Worm (Caenorhabditis elegans) whole organism, L1 larva: ENCODE data around the gene C07D10.6.
A peak's percentile ranks its signal among the peaks of the same experiment; 100 is the strongest.

Experiments
- C34B4.2 ChIP-seq: sonication (generic microtip); optimal IDR thresholded peaks from 2 replicates; lab custom pipeline; 2017; ENCODE audit warnings: mild to moderate bottlenecking, missing genetic modification characterization, missing compliant biosample characterization
- F16B12.6 ChIP-seq: fragments of 150-350 bp; optimal IDR thresholded peaks from 2 replicates; lab custom pipeline; 2014; ENCODE audit warnings: missing biosample characterization, missing genetic modification characterization
- Y116A8C.19 ChIP-seq: sonication (generic microtip); optimal IDR thresholded peaks from 2 replicates; lab custom pipeline; 2016; ENCODE audit warnings: missing compliant biosample characterization, missing genetic modification characterization, borderline replicate concordance
- aha-1 ChIP-seq: fragments of 150-350 bp; optimal IDR thresholded peaks from 2 replicates; lab custom pipeline; 2014; ENCODE audit warnings: missing biosample characterization, missing genetic modification characterization
- alr-1 ChIP-seq: fragments of 200-800 bp; sonication (Bioruptor generic); optimal IDR thresholded peaks from 2 replicates; lab custom pipeline; 2018; ENCODE audit warnings: borderline replicate concordance, mild to moderate bottlenecking, missing genetic modification characterization, missing compliant biosample characterization
- blmp-1 ChIP-seq: fragments of 150-350 bp; optimal IDR thresholded peaks from 2 replicates; lab custom pipeline; 2014; ENCODE audit warnings: missing biosample characterization, missing genetic modification characterization
- ces-1 ChIP-seq: fragments of 150-350 bp; optimal IDR thresholded peaks from 2 replicates; lab custom pipeline; 2014; ENCODE audit warnings: missing biosample characterization, missing genetic modification reagents, missing genetic modification characterization
- dpl-1 ChIP-seq, 3 experiments: fragments of 150-350 bp in 2 of 3; sonication (generic microtip) in 1 of 3; optimal IDR thresholded peaks; 2 replicates each; lab custom pipeline; 2014 to 2017; ENCODE audit warnings: missing biosample characterization in 3 of 3, missing genetic modification characterization in 3 of 3, missing genetic modification reagents in 3 of 3
- efl-1 ChIP-seq, 4 experiments: fragments of 150-350 bp; optimal IDR thresholded peaks in 3 of 4; peaks in 1 of 4; 1 replicate in 1 of 4; 2 replicates in 3 of 4; lab custom pipeline; 2014; ENCODE audit warnings: missing biosample characterization in 2 of 4, missing genetic modification characterization in 2 of 4, missing genetic modification reagents in 2 of 4
- efl-3 ChIP-seq: fragments of 200-800 bp; sonication (Bioruptor generic); optimal IDR thresholded peaks from 2 replicates; lab custom pipeline; 2018; ENCODE audit warnings: mild to moderate bottlenecking, missing genetic modification characterization, missing compliant biosample characterization
- egl-13 ChIP-seq: sonication (generic microtip); optimal IDR thresholded peaks from 2 replicates; lab custom pipeline; 2016; ENCODE audit warnings: missing genotype, missing genetic modification reagents, missing genetic modification characterization, missing compliant biosample characterization
- elt-2 ChIP-seq: sonication (generic microtip); optimal IDR thresholded peaks from 2 replicates; lab custom pipeline; 2016; ENCODE audit warnings: missing genetic modification characterization, mild to moderate bottlenecking, inconsistent platforms, missing compliant biosample characterization, missing genetic modification reagents
- ets-5 ChIP-seq: fragments of 200-800 bp; sonication (Bioruptor generic); IDR thresholded peaks from 2 replicates; pipeline ENCODE4 v1.3.6; 2022; ENCODE audit warnings: missing genetic modification characterization, missing compliant biosample characterization
- fkh-10 ChIP-seq: sonication (generic microtip); optimal IDR thresholded peaks from 2 replicates; lab custom pipeline; 2017; ENCODE audit warnings: missing biosample characterization, missing genetic modification reagents, missing genetic modification characterization
- fkh-4 ChIP-seq: sonication (generic microtip); optimal IDR thresholded peaks from 2 replicates; lab custom pipeline; 2016; ENCODE audit warnings: missing compliant biosample characterization, missing genetic modification characterization, borderline replicate concordance
- hlh-17 ChIP-seq: fragments of 200-800 bp; sonication (Bioruptor generic); optimal IDR thresholded peaks from 2 replicates; lab custom pipeline; 2018; ENCODE audit warnings: missing genetic modification characterization, mild to moderate bottlenecking, missing compliant biosample characterization, moderate library complexity, borderline replicate concordance
- isw-1 ChIP-seq: fragments of 200-800 bp; sonication (Bioruptor generic); IDR thresholded peaks from 2 replicates; pipeline ENCODE4 v1.3.6; 2022; ENCODE audit warnings: missing genetic modification characterization, missing compliant biosample characterization
- lin-14 ChIP-seq: fragments of 200-800 bp; sonication (Bioruptor generic); optimal IDR thresholded peaks from 2 replicates; lab custom pipeline; 2018; ENCODE audit warnings: mild to moderate bottlenecking, missing genetic modification characterization, moderate library complexity, missing compliant biosample characterization
- lin-15B ChIP-seq: fragments of 150-350 bp; sonication (generic microtip); optimal IDR thresholded peaks from 3 replicates; lab custom pipeline; 2014; ENCODE audit warnings: missing biosample characterization, missing genetic modification characterization
- lin-35 ChIP-seq, 2 experiments: fragments of 150-350 bp; optimal IDR thresholded peaks; 2 replicates each; lab custom pipeline; 2014; ENCODE audit warnings: missing biosample characterization in 2 of 2, missing genetic modification characterization in 2 of 2, missing genetic modification reagents in 2 of 2
- lsy-2 ChIP-seq, 2 experiments: fragments of 150-350 bp; optimal IDR thresholded peaks; 2 replicates each; lab custom pipeline; 2014; ENCODE audit warnings: missing biosample characterization in 2 of 2, missing genetic modification characterization in 2 of 2
- mef-2 ChIP-seq: fragments of 150-350 bp; optimal IDR thresholded peaks from 2 replicates; lab custom pipeline; 2014; ENCODE audit warnings: missing biosample characterization, missing genetic modification characterization
- nhr-11 ChIP-seq: fragments of 150-350 bp; optimal IDR thresholded peaks from 2 replicates; lab custom pipeline; 2014; ENCODE audit warnings: missing biosample characterization, missing genetic modification characterization
- nhr-12 ChIP-seq: sonication (generic microtip); optimal IDR thresholded peaks from 2 replicates; lab custom pipeline; 2017; ENCODE audit warnings: missing biosample characterization, missing genetic modification characterization
- nhr-20 ChIP-seq: sonication (generic microtip); optimal IDR thresholded peaks from 2 replicates; lab custom pipeline; 2016; ENCODE audit warnings: mild to moderate bottlenecking, missing genetic modification characterization, missing compliant biosample characterization
- nhr-237 ChIP-seq: fragments of 150-350 bp; optimal IDR thresholded peaks from 2 replicates; lab custom pipeline; 2014; ENCODE audit warnings: missing biosample characterization, missing genetic modification characterization
- nhr-28 ChIP-seq: fragments of 150-350 bp; optimal IDR thresholded peaks from 2 replicates; lab custom pipeline; 2014; ENCODE audit warnings: missing biosample characterization, missing genetic modification characterization
- nhr-47 ChIP-seq: sonication (generic microtip); optimal IDR thresholded peaks from 2 replicates; lab custom pipeline; 2016; ENCODE audit warnings: mild to moderate bottlenecking, missing genetic modification characterization, moderate library complexity, missing compliant biosample characterization
- nhr-71 ChIP-seq: sonication (generic microtip); optimal IDR thresholded peaks from 2 replicates; lab custom pipeline; 2016; ENCODE audit warnings: mild to moderate bottlenecking, missing genetic modification characterization, moderate library complexity, missing compliant biosample characterization
- nhr-77 ChIP-seq: fragments of 150-350 bp; optimal IDR thresholded peaks from 2 replicates; lab custom pipeline; 2014; ENCODE audit warnings: missing biosample characterization, missing genetic modification characterization
- nhr-84 ChIP-seq: sonication (generic microtip); optimal IDR thresholded peaks from 2 replicates; lab custom pipeline; 2017; ENCODE audit warnings: missing biosample characterization, missing genetic modification characterization
- nhr-85 ChIP-seq: sonication (generic microtip); peaks from one replicate; lab custom pipeline; 2016; ENCODE audit warnings: missing genetic modification characterization, inconsistent platforms, missing compliant biosample characterization
- pag-3 ChIP-seq: sonication (generic microtip); optimal IDR thresholded peaks from 2 replicates; lab custom pipeline; 2017; ENCODE audit warnings: missing genetic modification characterization, mild to moderate bottlenecking, missing compliant biosample characterization, antibody characterized with exemption, borderline replicate concordance; ENCODE audit not compliant: insufficient read depth
- pax-3 ChIP-seq: fragments of 200-800 bp; sonication (Bioruptor generic); optimal IDR thresholded peaks from 2 replicates; lab custom pipeline; 2018; ENCODE audit warnings: mild to moderate bottlenecking, missing genetic modification characterization, moderate library complexity, missing compliant biosample characterization
- rnt-1 ChIP-seq: sonication (generic microtip); optimal IDR thresholded peaks from 2 replicates; lab custom pipeline; 2016; ENCODE audit warnings: mild to moderate bottlenecking, missing genetic modification characterization, moderate library complexity, missing compliant biosample characterization
- snpc-4 ChIP-seq: fragments of 150-350 bp; optimal IDR thresholded peaks from 2 replicates; lab custom pipeline; 2014; ENCODE audit warnings: missing biosample characterization, missing genetic modification characterization
- snu-23 ChIP-seq: sonication (generic microtip); optimal IDR thresholded peaks from 2 replicates; lab custom pipeline; 2016; ENCODE audit warnings: missing genetic modification characterization, missing compliant biosample characterization
- tbx-2 ChIP-seq: sonication (generic microtip); optimal IDR thresholded peaks from 2 replicates; lab custom pipeline; 2016; ENCODE audit warnings: missing genetic modification characterization, missing compliant biosample characterization
- unc-86 ChIP-seq: sonication (generic microtip); optimal IDR thresholded peaks from 2 replicates; lab custom pipeline; 2016; ENCODE audit warnings: missing genetic modification characterization, missing compliant biosample characterization
- vab-15 ChIP-seq: sonication (generic microtip); optimal IDR thresholded peaks from 2 replicates; lab custom pipeline; 2017; ENCODE audit warnings: missing genotype, mild to moderate bottlenecking, missing genetic modification characterization, missing compliant biosample characterization
- xbp-1 ChIP-seq: sonication (generic microtip); optimal IDR thresholded peaks from 2 replicates; lab custom pipeline; 2016; ENCODE audit warnings: missing genetic modification characterization, missing compliant biosample characterization
- zip-4 ChIP-seq: fragments of 200-800 bp; sonication (Bioruptor generic); optimal IDR thresholded peaks from 2 replicates; lab custom pipeline; 2018; ENCODE audit warnings: mild to moderate bottlenecking, missing genetic modification characterization, moderate library complexity, missing compliant biosample characterization

C07D10.6 gene

DNA sequence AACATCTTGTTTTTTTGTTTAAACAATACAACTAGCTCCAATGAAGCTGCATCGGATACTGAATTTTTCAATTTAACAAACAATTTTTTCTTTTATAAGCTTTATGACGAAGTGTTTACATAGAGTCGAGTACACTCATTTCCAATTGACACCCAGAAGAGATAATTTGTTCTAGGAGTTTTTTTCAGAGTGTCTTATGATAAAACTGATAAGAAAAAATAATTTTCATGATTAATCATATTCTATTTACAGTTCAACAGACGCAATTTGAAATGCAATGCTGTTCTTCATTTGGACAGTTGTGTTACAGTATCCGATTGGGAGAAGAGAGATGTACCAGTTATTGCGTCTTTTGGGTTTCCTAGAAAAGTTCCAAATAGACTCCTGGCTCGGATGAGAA is 2.8 kb downstream of the C07D10.6 start:
- TF ChIP-seq hlh-17 (no peak), C34B4.2 (tag; lab: Kevin White, UChicago) (no peak), snpc-4 (tag; lab: Kevin White, UChicago) (no peak), alr-1 (tag; lab: Kevin White, UChicago) (no peak), nhr-77 (tag; lab: Kevin White, UChicago) (no peak), elt-2 (tag; lab: Kevin White, UChicago) (no peak), aha-1 (tag; lab: Kevin White, UChicago) (no peak), lin-14 (no peak), Y116A8C.19 (tag; lab: Kevin White, UChicago) (no peak), nhr-84 (tag; lab: Kevin White, UChicago) (no peak), tbx-2 (tag; lab: Kevin White, UChicago) (no peak), F16B12.6 (no peak), nhr-237 (tag; lab: Kevin White, UChicago) (no peak), nhr-85 (tag; lab: Kevin White, UChicago) (no peak), efl-3 (GFP tag; lab: Kevin White, UChicago) (no peak), dpl-1 (GFP tag; optimal IDR thresholded peaks at IDR 0.05; lab: Kevin White, UChicago) (no peak), xbp-1 (no peak), nhr-28 (tag; lab: Kevin White, UChicago) (no peak), pax-3 (tag; lab: Kevin White, UChicago) (no peak)

DNA sequence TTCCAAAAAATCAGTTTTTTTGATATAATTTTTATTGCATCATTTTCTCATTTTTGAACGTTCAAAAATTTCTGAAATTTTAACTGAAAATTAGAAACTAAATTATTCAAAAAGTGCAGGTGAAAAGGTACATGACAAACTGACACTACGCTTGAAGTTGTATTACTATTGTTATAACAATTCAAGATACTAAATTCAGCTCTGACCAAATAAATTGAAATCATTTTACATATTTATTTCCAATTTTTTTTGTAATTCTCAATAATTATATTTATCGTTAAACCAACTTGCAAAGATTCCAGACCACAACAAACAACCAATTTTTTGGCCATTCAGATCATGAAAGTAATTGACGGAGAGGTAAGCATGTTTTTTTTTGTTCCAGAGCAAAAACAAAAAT is 6.3 kb downstream of the C07D10.6 start, which contains the start of gene sre-3:
Gene sre-3, plus strand, starts transcription at position 301 of the 400 bp plus-strand sequence.
- TF ChIP-seq ces-1 (GFP tag; lab: Kevin White, UChicago) (no peak), hlh-17 (no peak), lsy-2 (tag; optimal IDR thresholded peaks at IDR 0.05; lab: Kevin White, UChicago) (no peak), tbx-2 (tag; lab: Kevin White, UChicago) (no peak), snpc-4 (tag; lab: Kevin White, UChicago) (no peak), isw-1 (GFP tag; lab: Robert Waterston, UW) (no peak), snu-23 (GFP tag; lab: Kevin White, UChicago) (no peak), ets-5 (GFP tag; lab: Robert Waterston, UW) (no peak)
- TF ChIP-seq, all 84 proteins: peak for 0

DNA sequence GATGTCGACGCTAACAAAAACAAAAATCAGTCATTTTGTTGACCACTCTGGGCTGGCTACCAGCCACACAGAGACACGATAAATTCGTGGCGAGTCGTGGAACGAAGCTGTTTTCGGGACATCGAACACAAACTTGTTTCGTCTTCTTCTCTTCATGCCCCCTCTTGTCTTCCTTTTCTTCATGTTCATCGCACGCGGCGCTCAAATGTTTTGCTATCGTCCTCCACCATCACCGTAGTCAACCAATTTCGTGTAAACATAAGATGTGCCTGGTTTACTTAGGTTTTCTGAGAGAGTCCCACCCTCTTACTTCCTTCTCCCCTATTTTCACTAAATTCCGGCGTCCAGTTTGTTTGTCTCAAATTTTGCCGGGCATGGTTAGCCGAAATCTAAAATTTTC is 11.2 kb downstream of the C07D10.6 start:
- no peak for TF ChIP-seq fkh-4 (tag; lab: Kevin White, UChicago)
- TF ChIP-seq nhr-20: no peak
- peak; percentile 5 for TF ChIP-seq lin-14
- peak; percentile 37 for TF ChIP-seq nhr-85 (tag; lab: Kevin White, UChicago)

DNA sequence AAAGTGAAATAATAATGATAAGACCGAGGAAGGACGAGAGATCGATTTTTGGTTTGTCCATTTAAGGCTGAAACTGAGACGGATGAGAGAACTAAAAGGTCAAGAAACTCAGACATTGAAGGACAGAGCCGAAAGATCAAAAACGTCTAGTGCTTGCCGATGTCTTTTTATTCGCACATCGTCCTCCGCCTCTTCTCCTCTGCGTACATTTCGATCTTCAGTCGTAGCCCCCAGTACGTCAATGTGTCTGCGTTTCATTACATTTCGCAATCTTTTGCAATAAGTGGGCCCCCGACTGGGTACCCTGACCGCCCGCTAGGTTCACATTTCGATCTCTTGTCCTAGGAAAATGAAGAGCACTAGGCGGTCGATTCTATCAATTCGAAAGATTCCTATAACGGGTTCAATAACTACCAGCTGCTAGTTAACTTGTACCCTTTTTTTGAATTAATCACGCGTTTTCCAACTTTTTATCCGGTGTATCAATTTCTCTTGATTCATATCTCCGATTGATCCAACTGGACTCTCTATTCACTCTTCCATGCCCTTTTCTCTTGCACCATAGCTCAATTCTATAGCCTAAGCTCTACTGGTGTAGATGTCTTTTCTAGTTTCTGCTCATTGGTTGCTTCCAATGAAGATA is 13.1 kb downstream of the C07D10.6 start:
- TF ChIP-seq fkh-10 (GFP tag; lab: Kevin White, UChicago) (no peak), lin-14 (peak; percentile 87), vab-15 (tag; lab: Kevin White, UChicago) (no peak), zip-4 (GFP tag; lab: Kevin White, UChicago) (peak; percentile 75), nhr-47 (tag; lab: Kevin White, UChicago) (peak; percentile 36), egl-13 (no peak), nhr-237 (tag; lab: Kevin White, UChicago) (peak; percentile 53), dpl-1 (GFP tag; optimal IDR thresholded peaks at IDR 0.05; lab: Kevin White, UChicago) (peak in 2 of 3 experiments; percentile 1 to 3), nhr-12 (no peak), xbp-1 (peak; percentile 53), nhr-71 (tag; lab: Kevin White, UChicago) (peak; percentile 77), lin-35 (GFP tag; optimal IDR thresholded peaks at IDR 0.05; lab: Kevin White, UChicago) (peak; percentile 34 to 44), snu-23 (GFP tag; lab: Kevin White, UChicago) (peak; percentile 67), tbx-2 (tag; lab: Kevin White, UChicago) (peak; percentile 37), lin-15B (tag; lab: Kevin White, UChicago) (no peak), nhr-85 (tag; lab: Kevin White, UChicago) (peak; percentile 82), snpc-4 (tag; lab: Kevin White, UChicago) (no peak), isw-1 (GFP tag; lab: Robert Waterston, UW) (peak; percentile 24; the same call in 1 of the 2 replicates), rnt-1 (peak; percentile 38), nhr-11 (tag; lab: Kevin White, UChicago) (no peak), alr-1 (tag; lab: Kevin White, UChicago) (no peak), blmp-1 (tag; lab: Kevin White, UChicago) (peak; percentile 57), nhr-20 (peak; percentile 66), mef-2 (no peak), pag-3 (tag; lab: Kevin White, UChicago) (no peak), unc-86 (tag; lab: Kevin White, UChicago) (no peak), aha-1 (tag; lab: Kevin White, UChicago) (no peak), efl-1 (optimal IDR thresholded peaks at IDR 0.05; lab: Kevin White, UChicago) (peak; percentile 42 to 62), efl-1 (GFP tag; optimal IDR thresholded peaks at IDR 0.05 in 1 of 2; lab: Kevin White, UChicago) (peak; percentile 12 to 93)
